Worm (Caenorhabditis elegans) whole organism, L4 larva: ENCODE results near the gene F15G9.1.

Experiments used
- F49E8.2 ChIP-seq: sonication (generic microtip); optimal IDR thresholded peaks from 2 replicates; lab custom pipeline; 2016; ENCODE audit warnings: missing compliant biosample characterization, mild to moderate bottlenecking, missing genetic modification characterization, borderline replicate concordance
- ZK546.5 ChIP-seq, 2 experiments: sonication (generic microtip); optimal IDR thresholded peaks; 2 replicates each; lab custom pipeline; 2017; ENCODE audit warnings: missing biosample characterization in 2 of 2, missing genetic modification characterization in 2 of 2
- attf-4 ChIP-seq: sonication (generic microtip); optimal IDR thresholded peaks from 3 replicates; lab custom pipeline; 2017; ENCODE audit warnings: missing biosample characterization, missing genetic modification characterization
- ceh-32 ChIP-seq: sonication (generic microtip); optimal IDR thresholded peaks from 2 replicates; lab custom pipeline; 2016; ENCODE audit warnings: mild to moderate bottlenecking, missing genetic modification characterization, missing compliant biosample characterization; ENCODE audit not compliant: poor library complexity
- ceh-82 ChIP-seq: sonication (generic microtip); optimal IDR thresholded peaks from 2 replicates; lab custom pipeline; 2017; ENCODE audit warnings: missing biosample characterization, missing genetic modification characterization
- hlh-11 ChIP-seq: fragments of 200-800 bp; sonication (Bioruptor generic); optimal IDR thresholded peaks from 2 replicates; lab custom pipeline; 2018; ENCODE audit warnings: mild to moderate bottlenecking, missing genetic modification characterization, missing compliant biosample characterization
- mxl-2 ChIP-seq: fragments of 200-800 bp; sonication (Bioruptor generic); conservative IDR thresholded peaks from 2 replicates; pipeline ENCODE4 v1.3.6; 2022; ENCODE audit warnings: missing genetic modification reagents, missing genetic modification characterization, missing compliant biosample characterization
- nhr-11 ChIP-seq: fragments of 150-350 bp; optimal IDR thresholded peaks from 2 replicates; lab custom pipeline; 2014; ENCODE audit warnings: missing biosample characterization, missing genetic modification characterization
- nhr-77 ChIP-seq: fragments of 150-350 bp; optimal IDR thresholded peaks from 2 replicates; lab custom pipeline; 2014; ENCODE audit warnings: missing biosample characterization, missing genetic modification characterization
- pha-4 ChIP-seq, 2 experiments: fragments of 150-350 bp in 1 of 2; fragments of 200-800 bp in 1 of 2; sonication (Bioruptor generic) in 1 of 2; IDR thresholded peaks in 1 of 2; optimal IDR thresholded peaks in 1 of 2; 2 replicates each; pipeline versions ENCODE4 v1.3.6 to Lab custom; 2014 to 2022; ENCODE audit warnings: missing genetic modification characterization in 2 of 2, missing genetic modification reagents in 2 of 2, missing biosample characterization in 1 of 2, missing compliant biosample characterization in 1 of 2
- pqm-1 ChIP-seq: sonication (generic microtip); optimal IDR thresholded peaks from 2 replicates; lab custom pipeline; 2017; ENCODE audit warnings: missing biosample characterization, missing genetic modification characterization
- unc-39 ChIP-seq: sonication (generic microtip); optimal IDR thresholded peaks from 2 replicates; lab custom pipeline; 2017; ENCODE audit warnings: missing biosample characterization, missing genetic modification characterization
- zag-1 ChIP-seq: fragments of 150-350 bp; optimal IDR thresholded peaks from 2 replicates; lab custom pipeline; 2014; ENCODE audit warnings: missing biosample characterization, missing genetic modification characterization

ce11 chrX:9676009-9676408 is 30.2 kb upstream of the F15G9.1 start:
- TF ChIP-seq unc-39 (tag; lab: Kevin White, UChicago) (no peak), pha-4 (GFP tag; IDR thresholded peaks at IDR 0.05; lab: Robert Waterston, UW) (no peak), pha-4 (tag; optimal IDR thresholded peaks at IDR 0.05; lab: Kevin White, UChicago) (no peak), attf-4 (tag; lab: Kevin White, UChicago) (no peak), pqm-1 (tag; lab: Kevin White, UChicago) (no peak), mxl-2 (GFP tag; lab: Robert Waterston, UW) (no peak), ZK546.5 (tag; optimal IDR thresholded peaks at IDR 0.05; lab: Kevin White, UChicago) (no peak), zag-1 (tag; lab: Kevin White, UChicago) (no peak), ceh-82 (tag; lab: Kevin White, UChicago) (no peak), ceh-32 (tag; lab: Kevin White, UChicago) (no peak), hlh-11 (tag; lab: Kevin White, UChicago) (peak; percentile 12), F49E8.2 (tag; lab: Kevin White, UChicago) (no peak), nhr-11 (tag; lab: Kevin White, UChicago) (no peak), nhr-77 (tag; lab: Kevin White, UChicago) (no peak)
